Worm (Caenorhabditis elegans) whole organism, L1 larva: ENCODE data around the gene ZK6.6.

ENCODE experiments used
- C04F5.9 ChIP-seq: sonication (generic microtip); optimal IDR thresholded peaks from 2 replicates; lab custom pipeline; 2016; ENCODE audit warnings: missing genetic modification characterization, missing compliant biosample characterization
- C16A3.4 ChIP-seq: fragments of 150-350 bp; optimal IDR thresholded peaks from 2 replicates; lab custom pipeline; 2014; ENCODE audit warnings: missing biosample characterization, missing genetic modification characterization
- C34B4.2 ChIP-seq: sonication (generic microtip); optimal IDR thresholded peaks from 2 replicates; lab custom pipeline; 2017; ENCODE audit warnings: mild to moderate bottlenecking, missing genetic modification characterization, missing compliant biosample characterization
- F16B12.6 ChIP-seq: fragments of 150-350 bp; optimal IDR thresholded peaks from 2 replicates; lab custom pipeline; 2014; ENCODE audit warnings: missing biosample characterization, missing genetic modification characterization
- Y116A8C.19 ChIP-seq: sonication (generic microtip); optimal IDR thresholded peaks from 2 replicates; lab custom pipeline; 2016; ENCODE audit warnings: missing compliant biosample characterization, missing genetic modification characterization, borderline replicate concordance
- alr-1 ChIP-seq: fragments of 200-800 bp; sonication (Bioruptor generic); optimal IDR thresholded peaks from 2 replicates; lab custom pipeline; 2018; ENCODE audit warnings: borderline replicate concordance, mild to moderate bottlenecking, missing genetic modification characterization, missing compliant biosample characterization
- aly-2 ChIP-seq: fragments of 150-350 bp; optimal IDR thresholded peaks from 2 replicates; lab custom pipeline; 2014; ENCODE audit warnings: missing biosample characterization, missing genetic modification characterization
- ceh-63 ChIP-seq: fragments of 200-800 bp; sonication (Bioruptor generic); optimal IDR thresholded peaks from 2 replicates; lab custom pipeline; 2018; ENCODE audit warnings: mild to moderate bottlenecking, missing genetic modification characterization, missing compliant biosample characterization
- ceh-8 ChIP-seq: fragments of 200-800 bp; sonication (Bioruptor generic); optimal IDR thresholded peaks from 2 replicates; lab custom pipeline; 2018; ENCODE audit warnings: mild to moderate bottlenecking, missing genetic modification characterization, moderate library complexity, missing compliant biosample characterization
- ceh-82 ChIP-seq, 3 experiments: fragments of 150-350 bp in 1 of 3; sonication (generic microtip) in 2 of 3; optimal IDR thresholded peaks; 2 replicates each; lab custom pipeline; 2014 to 2017; ENCODE audit warnings: missing biosample characterization in 3 of 3, missing genetic modification characterization in 3 of 3
- ceh-88 ChIP-seq: fragments of 200-800 bp; sonication (Bioruptor generic); IDR thresholded peaks from 2 replicates; pipeline ENCODE4 v1.3.6; 2022; ENCODE audit warnings: missing genetic modification characterization, missing compliant biosample characterization
- dsc-1 ChIP-seq: sonication (generic microtip); optimal IDR thresholded peaks from 2 replicates; lab custom pipeline; 2016; ENCODE audit warnings: mild to moderate bottlenecking, missing genetic modification characterization, missing compliant biosample characterization
- efl-1 ChIP-seq, 4 experiments: fragments of 150-350 bp; optimal IDR thresholded peaks in 3 of 4; peaks in 1 of 4; 1 replicate in 1 of 4; 2 replicates in 3 of 4; lab custom pipeline; 2014; ENCODE audit warnings: missing biosample characterization in 2 of 4, missing genetic modification characterization in 2 of 4, missing genetic modification reagents in 2 of 4
- efl-3 ChIP-seq: fragments of 200-800 bp; sonication (Bioruptor generic); optimal IDR thresholded peaks from 2 replicates; lab custom pipeline; 2018; ENCODE audit warnings: mild to moderate bottlenecking, missing genetic modification characterization, missing compliant biosample characterization
- egl-13 ChIP-seq: sonication (generic microtip); optimal IDR thresholded peaks from 2 replicates; lab custom pipeline; 2016; ENCODE audit warnings: missing genotype, missing genetic modification reagents, missing genetic modification characterization, missing compliant biosample characterization
- egl-27 ChIP-seq, 2 experiments: fragments of 150-350 bp in 1 of 2; sonication (generic microtip); optimal IDR thresholded peaks; 3 replicates each; lab custom pipeline; 2017 to 2018; ENCODE audit warnings: missing biosample characterization in 2 of 2, missing genetic modification characterization in 2 of 2, missing genetic modification reagents in 2 of 2
- elt-3 ChIP-seq, 6 experiments: fragments of 150-350 bp in 1 of 6; sonication (generic microtip); optimal IDR thresholded peaks; 2 replicates each; lab custom pipeline; 2017 to 2018; ENCODE audit warnings: missing biosample characterization in 6 of 6, missing genetic modification characterization in 6 of 6, inconsistent platforms in 1 of 6
- ets-5 ChIP-seq: fragments of 200-800 bp; sonication (Bioruptor generic); IDR thresholded peaks from 2 replicates; pipeline ENCODE4 v1.3.6; 2022; ENCODE audit warnings: missing genetic modification characterization, missing compliant biosample characterization
- fkh-10 ChIP-seq: sonication (generic microtip); optimal IDR thresholded peaks from 2 replicates; lab custom pipeline; 2017; ENCODE audit warnings: missing biosample characterization, missing genetic modification reagents, missing genetic modification characterization
- fkh-8 ChIP-seq: sonication (generic microtip); optimal IDR thresholded peaks from 2 replicates; lab custom pipeline; 2016; ENCODE audit warnings: mild to moderate bottlenecking, missing genetic modification characterization, missing compliant biosample characterization
- fos-1 ChIP-seq: fragments of 150-350 bp; optimal IDR thresholded peaks from 2 replicates; lab custom pipeline; 2014; ENCODE audit warnings: missing biosample characterization, missing genetic modification characterization
- hlh-17 ChIP-seq: fragments of 200-800 bp; sonication (Bioruptor generic); optimal IDR thresholded peaks from 2 replicates; lab custom pipeline; 2018; ENCODE audit warnings: missing genetic modification characterization, mild to moderate bottlenecking, missing compliant biosample characterization, moderate library complexity, borderline replicate concordance
- hlh-4 ChIP-seq: sonication (generic microtip); optimal IDR thresholded peaks from 2 replicates; lab custom pipeline; 2016; ENCODE audit warnings: mild to moderate bottlenecking, missing genetic modification characterization, missing compliant biosample characterization
- lin-14 ChIP-seq: fragments of 200-800 bp; sonication (Bioruptor generic); optimal IDR thresholded peaks from 2 replicates; lab custom pipeline; 2018; ENCODE audit warnings: mild to moderate bottlenecking, missing genetic modification characterization, moderate library complexity, missing compliant biosample characterization
- lin-15B ChIP-seq: fragments of 150-350 bp; sonication (generic microtip); optimal IDR thresholded peaks from 3 replicates; lab custom pipeline; 2014; ENCODE audit warnings: missing biosample characterization, missing genetic modification characterization
- lin-35 ChIP-seq, 2 experiments: fragments of 150-350 bp; optimal IDR thresholded peaks; 2 replicates each; lab custom pipeline; 2014; ENCODE audit warnings: missing biosample characterization in 2 of 2, missing genetic modification characterization in 2 of 2, missing genetic modification reagents in 2 of 2
- lsy-2 ChIP-seq, 2 experiments: fragments of 150-350 bp; optimal IDR thresholded peaks; 2 replicates each; lab custom pipeline; 2014; ENCODE audit warnings: missing biosample characterization in 2 of 2, missing genetic modification characterization in 2 of 2
- mab-9 ChIP-seq: fragments of 200-800 bp; sonication (Bioruptor generic); IDR thresholded peaks from 2 replicates; pipeline ENCODE4 v1.3.6; 2022; ENCODE audit warnings: missing genetic modification reagents, missing genetic modification characterization, missing compliant biosample characterization
- nhr-19 ChIP-seq: fragments of 200-800 bp; sonication (Bioruptor generic); conservative IDR thresholded peaks from 2 replicates; pipeline ENCODE4 v1.3.6; 2022; ENCODE audit warnings: missing genetic modification characterization, missing compliant biosample characterization
- nhr-20 ChIP-seq: sonication (generic microtip); optimal IDR thresholded peaks from 2 replicates; lab custom pipeline; 2016; ENCODE audit warnings: mild to moderate bottlenecking, missing genetic modification characterization, missing compliant biosample characterization
- nhr-47 ChIP-seq: sonication (generic microtip); optimal IDR thresholded peaks from 2 replicates; lab custom pipeline; 2016; ENCODE audit warnings: mild to moderate bottlenecking, missing genetic modification characterization, moderate library complexity, missing compliant biosample characterization
- nhr-76 ChIP-seq: sonication (generic microtip); optimal IDR thresholded peaks from 2 replicates; lab custom pipeline; 2017; ENCODE audit warnings: missing biosample characterization, missing genetic modification characterization
- nhr-84 ChIP-seq: sonication (generic microtip); optimal IDR thresholded peaks from 2 replicates; lab custom pipeline; 2017; ENCODE audit warnings: missing biosample characterization, missing genetic modification characterization
- nhr-85 ChIP-seq: sonication (generic microtip); peaks from one replicate; lab custom pipeline; 2016; ENCODE audit warnings: missing genetic modification characterization, inconsistent platforms, missing compliant biosample characterization
- nhr-90 ChIP-seq: sonication (generic microtip); optimal IDR thresholded peaks from 2 replicates; lab custom pipeline; 2016; ENCODE audit warnings: mild to moderate bottlenecking, missing genetic modification characterization, missing compliant biosample characterization; ENCODE audit not compliant: poor library complexity
- pag-3 ChIP-seq: sonication (generic microtip); optimal IDR thresholded peaks from 2 replicates; lab custom pipeline; 2017; ENCODE audit warnings: missing genetic modification characterization, mild to moderate bottlenecking, missing compliant biosample characterization, antibody characterized with exemption, borderline replicate concordance; ENCODE audit not compliant: insufficient read depth
- rnt-1 ChIP-seq: sonication (generic microtip); optimal IDR thresholded peaks from 2 replicates; lab custom pipeline; 2016; ENCODE audit warnings: mild to moderate bottlenecking, missing genetic modification characterization, moderate library complexity, missing compliant biosample characterization
- skn-1 ChIP-seq: fragments of 150-350 bp; optimal IDR thresholded peaks from 2 replicates; lab custom pipeline; 2014; ENCODE audit warnings: missing biosample characterization, missing genetic modification characterization
- snu-23 ChIP-seq: sonication (generic microtip); optimal IDR thresholded peaks from 2 replicates; lab custom pipeline; 2016; ENCODE audit warnings: missing genetic modification characterization, missing compliant biosample characterization
- sox-4 ChIP-seq: sonication (generic microtip); optimal IDR thresholded peaks from 2 replicates; lab custom pipeline; 2016; ENCODE audit warnings: missing genetic modification characterization, missing compliant biosample characterization
- sup-37 ChIP-seq: fragments of 200-800 bp; sonication (Bioruptor generic); optimal IDR thresholded peaks from 2 replicates; lab custom pipeline; 2018; ENCODE audit warnings: mild to moderate bottlenecking, missing genetic modification characterization, missing compliant biosample characterization
- swsn-7 ChIP-seq: sonication (generic microtip); optimal IDR thresholded peaks from 2 replicates; lab custom pipeline; 2016; ENCODE audit warnings: missing genetic modification characterization, missing compliant biosample characterization
- tlp-1 ChIP-seq: fragments of 150-350 bp; optimal IDR thresholded peaks from 2 replicates; lab custom pipeline; 2014; ENCODE audit warnings: missing biosample characterization, missing genetic modification characterization
- unc-86 ChIP-seq: sonication (generic microtip); optimal IDR thresholded peaks from 2 replicates; lab custom pipeline; 2016; ENCODE audit warnings: missing genetic modification characterization, missing compliant biosample characterization
- vab-15 ChIP-seq: sonication (generic microtip); optimal IDR thresholded peaks from 2 replicates; lab custom pipeline; 2017; ENCODE audit warnings: missing genotype, mild to moderate bottlenecking, missing genetic modification characterization, missing compliant biosample characterization
- xbp-1 ChIP-seq: sonication (generic microtip); optimal IDR thresholded peaks from 2 replicates; lab custom pipeline; 2016; ENCODE audit warnings: missing genetic modification characterization, missing compliant biosample characterization
- ztf-11 ChIP-seq, 2 experiments: sonication (generic microtip); optimal IDR thresholded peaks; 2 replicates each; lab custom pipeline; 2016 to 2017; ENCODE audit warnings: missing genetic modification characterization in 2 of 2, missing biosample characterization in 1 of 2, missing compliant biosample characterization in 1 of 2

Gene ZK6.6

ce11 chrV:347561-348345 lies 40.7 kb upstream of the ZK6.6 start:
- TF ChIP-seq F16B12.6 (no peak), nhr-47 (tag; lab: Kevin White, UChicago) (no peak), rnt-1 (peak; percentile 18), sup-37 (GFP tag; lab: Kevin White, UChicago) (no peak), aly-2 (tag; lab: Kevin White, UChicago) (no peak), egl-13 (tag; lab: Kevin White, UChicago) (no peak), nhr-19 (GFP tag; lab: Robert Waterston, UW) (peak; percentile 20), lin-35 (GFP tag; optimal IDR thresholded peaks at IDR 0.05; lab: Kevin White, UChicago) (peak in 1 of 2 experiments; percentile 24), fos-1 (tag; lab: Kevin White, UChicago) (no peak), fkh-10 (no peak), sox-4 (no peak), nhr-85 (tag; lab: Kevin White, UChicago) (peak; percentile 75), lin-14 (GFP tag; lab: Kevin White, UChicago) (peak; percentile 91), efl-1 (optimal IDR thresholded peaks at IDR 0.05; lab: Kevin White, UChicago) (no peak), efl-1 (GFP tag; optimal IDR thresholded peaks at IDR 0.05 in 1 of 2; lab: Kevin White, UChicago) (peak in 1 of 2 experiments; percentile 73), xbp-1 (tag; lab: Kevin White, UChicago) (no peak), nhr-76 (tag; lab: Kevin White, UChicago) (no peak), alr-1 (no peak), C04F5.9 (tag; lab: Kevin White, UChicago) (no peak), C34B4.2 (tag; lab: Kevin White, UChicago) (no peak)
- TF ChIP-seq, all 84 proteins: peak for 6

ce11 chrV:349054-349453 lies 39.4 kb upstream of the ZK6.6 start, which contains the start of gene atg-9:
atg-9 (plus strand) TSS chrV:349385.
- TF ChIP-seq hlh-17 (no peak), lin-14 (GFP tag; lab: Kevin White, UChicago) (peak; percentile 97), skn-1 (tag; lab: Kevin White, UChicago) (peak; percentile 81), ceh-8 (GFP tag; lab: Kevin White, UChicago) (peak; percentile 3), tlp-1 (tag; lab: Kevin White, UChicago) (no peak), nhr-47 (tag; lab: Kevin White, UChicago) (peak; percentile 63), efl-3 (GFP tag; lab: Kevin White, UChicago) (no peak), ets-5 (GFP tag; lab: Robert Waterston, UW) (no peak), C16A3.4 (tag; lab: Kevin White, UChicago) (peak; percentile 88), nhr-76 (tag; lab: Kevin White, UChicago) (no peak), ztf-11 (tag; optimal IDR thresholded peaks at IDR 0.05; lab: Kevin White, UChicago) (peak in 1 of 2 experiments; percentile 32), dsc-1 (tag; lab: Kevin White, UChicago) (peak; percentile 33), fkh-8 (tag; lab: Kevin White, UChicago) (peak; percentile 68), egl-13 (tag; lab: Kevin White, UChicago) (no peak), efl-1 (optimal IDR thresholded peaks at IDR 0.05; lab: Kevin White, UChicago) (peak; percentile 65 to 71), efl-1 (GFP tag; optimal IDR thresholded peaks at IDR 0.05 in 1 of 2; lab: Kevin White, UChicago) (peak; percentile 68 to 96), nhr-84 (tag; lab: Kevin White, UChicago) (no peak), egl-27 (tag; optimal IDR thresholded peaks at IDR 0.05; lab: Kevin White, UChicago) (no peak), nhr-85 (tag; lab: Kevin White, UChicago) (peak; percentile 89), pag-3 (tag; lab: Kevin White, UChicago) (peak; percentile 37), lin-15B (tag; lab: Kevin White, UChicago) (peak; percentile 34), fos-1 (tag; lab: Kevin White, UChicago) (no peak), nhr-90 (tag; lab: Kevin White, UChicago) (peak; percentile 68), ceh-82 (tag; optimal IDR thresholded peaks at IDR 0.05; lab: Kevin White, UChicago) (peak; percentile 42 to 78 (median 51)), nhr-19 (GFP tag; lab: Robert Waterston, UW) (peak; percentile 75), snu-23 (peak; percentile 75), hlh-4 (tag; lab: Kevin White, UChicago) (no peak), Y116A8C.19 (tag; lab: Kevin White, UChicago) (no peak), mab-9 (GFP tag; lab: Robert Waterston, UW) (0 out of 2 replicates have a peak, but pooled peaks have one; percentile 16), unc-86 (peak; percentile 3), lsy-2 (tag; optimal IDR thresholded peaks at IDR 0.05; lab: Kevin White, UChicago) (peak; percentile 70 to 77), vab-15 (tag; lab: Kevin White, UChicago) (peak; percentile 69), ceh-88 (GFP tag; lab: Robert Waterston, UW) (no peak), elt-3 (tag; optimal IDR thresholded peaks at IDR 0.05; lab: Kevin White, UChicago) (peak in 3 of 6 experiments; percentile 47 to 70 (median 64)), ceh-63 (GFP tag; lab: Kevin White, UChicago) (no peak), swsn-7 (tag; lab: Kevin White, UChicago) (peak; percentile 46), nhr-20 (peak; percentile 78)
